Fruit fly (Drosophila melanogaster) whole organism: ENCODE data around the gene primo-2.

ENCODE experiments used
- CG8478 ChIP-seq: fragments of >200 bp; optimal IDR thresholded peaks from 2 replicates; lab custom pipeline; 2018; ENCODE audit warnings: inconsistent platforms
- Dll ChIP-seq: fragments of >200 bp; optimal IDR thresholded peaks from 2 replicates; lab custom pipeline; 2017
- EcR ChIP-seq, 2 experiments: fragments of >200 bp; optimal IDR thresholded peaks; 2 replicates each; lab custom pipeline; 2017; ENCODE audit warnings: missing biosample characterization in 2 of 2, missing genetic modification characterization in 2 of 2, missing genetic modification reagents in 2 of 2
- pan ChIP-seq: fragments of >200 bp; optimal IDR thresholded peaks from 2 replicates; lab custom pipeline; 2017
- psq ChIP-seq: fragments of >200 bp; optimal IDR thresholded peaks from 2 replicates; lab custom pipeline; 2017
- usp ChIP-seq: fragments of >200 bp; optimal IDR thresholded peaks from 2 replicates; lab custom pipeline; 2017; ENCODE audit warnings: missing biosample characterization, missing genetic modification characterization, mixed read lengths

The primo-2 gene

DNA sequence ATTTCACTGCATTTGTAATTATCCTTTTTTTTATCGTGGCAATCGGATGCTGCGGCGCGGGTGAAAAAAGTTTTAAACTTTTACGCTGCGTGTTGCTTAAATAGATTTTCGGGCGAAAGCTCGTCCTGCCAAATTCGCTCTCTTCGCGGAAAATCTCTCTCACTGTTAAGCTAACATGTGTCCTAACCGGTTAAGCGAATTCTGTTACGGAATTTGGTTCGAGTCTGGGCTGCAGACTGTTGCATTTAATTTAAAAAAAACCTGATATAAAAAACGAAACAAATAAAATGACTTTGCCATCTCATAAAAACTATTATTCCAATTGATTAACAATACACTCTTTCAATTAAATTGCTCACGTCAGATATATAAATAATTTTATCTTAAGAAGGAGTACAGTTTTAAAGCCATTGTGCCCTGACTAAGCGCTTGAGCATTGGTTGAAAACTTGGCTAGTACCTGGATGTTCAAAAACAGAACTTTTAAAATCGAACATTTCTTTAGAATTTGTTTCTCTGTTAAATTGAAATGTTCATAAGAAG is 37.1 kb downstream of the primo-2 start, which contains the start of gene Task6:
TSS of gene Task6 (minus strand) at position 51 of the 542 bp plus-strand sequence.
- TF ChIP-seq Dll (lab: Kevin White, UChicago) (no peak), usp (GFP tag; lab: Kevin White, UChicago) (no peak), CG8478 (lab: Kevin White, UChicago) (no peak), pan (lab: Kevin White, UChicago) (no peak), EcR (GFP tag; optimal IDR thresholded peaks at IDR 0.05; lab: Kevin White, UChicago) (no peak), psq (lab: Kevin White, UChicago) (no peak)

DNA sequence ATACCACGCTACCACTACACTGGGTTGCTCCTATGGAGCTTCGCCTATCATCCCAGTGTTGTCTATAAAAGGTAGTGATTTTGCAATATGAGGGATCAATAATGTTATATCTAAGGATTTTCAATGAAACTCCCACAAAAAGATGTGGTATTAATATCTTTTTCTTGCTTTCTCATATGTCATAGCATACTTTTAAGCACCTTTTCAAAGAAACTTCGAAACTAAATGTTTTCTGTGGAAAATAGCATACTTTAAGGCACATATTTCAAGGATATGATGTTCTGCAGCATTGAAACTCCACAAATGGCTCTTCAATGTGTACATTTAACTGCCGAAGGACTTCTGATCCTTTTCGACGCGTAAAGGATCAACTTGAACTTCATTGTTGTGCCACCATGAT is 38.7 kb downstream of the primo-2 start:
- no peak for TF ChIP-seq Dll (lab: Kevin White, UChicago)
- no peak for TF ChIP-seq usp (GFP tag; lab: Kevin White, UChicago)
- TF ChIP-seq psq (lab: Kevin White, UChicago) = no peak
- TF ChIP-seq CG8478 (lab: Kevin White, UChicago) = no peak
- no peak for TF ChIP-seq pan (lab: Kevin White, UChicago)
- TF ChIP-seq EcR (GFP tag; optimal IDR thresholded peaks at IDR 0.05; lab: Kevin White, UChicago) = no peak

DNA sequence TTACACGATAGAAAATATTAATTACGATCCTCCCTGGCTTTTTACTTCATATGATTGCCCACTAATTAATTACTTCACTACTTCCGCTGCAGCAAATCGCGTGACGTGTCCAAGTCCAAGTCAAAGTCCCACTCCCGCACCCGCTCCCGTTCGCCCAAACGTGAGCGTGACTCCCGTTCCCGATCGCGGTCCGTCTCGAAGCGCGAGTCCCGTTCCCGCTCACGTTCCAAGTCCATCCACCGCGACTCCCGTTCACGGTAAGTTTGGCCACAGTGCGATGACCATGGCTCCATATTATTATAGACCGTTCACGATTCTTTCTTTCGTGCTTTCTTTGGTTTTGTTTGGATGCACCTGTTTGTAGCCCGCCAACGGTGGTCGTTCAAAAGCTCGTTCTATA is 45.6 kb downstream of the primo-2 start:
- TF ChIP-seq EcR (GFP tag; optimal IDR thresholded peaks at IDR 0.05; lab: Kevin White, UChicago) (no peak), CG8478 (lab: Kevin White, UChicago) (no peak), usp (GFP tag; lab: Kevin White, UChicago) (no peak), Dll (lab: Kevin White, UChicago) (no peak), pan (lab: Kevin White, UChicago) (no peak)

DNA sequence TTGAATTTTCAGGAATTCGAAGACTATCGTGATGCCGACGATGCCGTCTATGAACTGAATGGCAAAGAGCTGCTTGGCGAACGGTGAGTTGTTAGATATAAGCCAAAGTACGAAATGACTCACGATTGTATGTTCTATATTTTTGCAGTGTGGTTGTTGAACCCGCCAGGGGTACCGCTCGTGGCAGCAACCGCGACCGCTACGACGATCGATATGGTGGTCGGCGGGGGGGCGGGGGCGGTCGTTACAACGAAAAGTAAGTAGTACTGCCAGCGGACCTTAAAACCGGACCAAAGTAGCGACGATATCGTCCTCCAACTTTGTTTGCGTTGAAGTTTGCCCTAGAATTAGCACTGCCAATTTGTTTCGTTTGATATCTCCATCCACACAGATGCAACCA is 49.5 kb downstream of the primo-2 start:
- TF ChIP-seq EcR (GFP tag; optimal IDR thresholded peaks at IDR 0.05; lab: Kevin White, UChicago) = no peak

DNA sequence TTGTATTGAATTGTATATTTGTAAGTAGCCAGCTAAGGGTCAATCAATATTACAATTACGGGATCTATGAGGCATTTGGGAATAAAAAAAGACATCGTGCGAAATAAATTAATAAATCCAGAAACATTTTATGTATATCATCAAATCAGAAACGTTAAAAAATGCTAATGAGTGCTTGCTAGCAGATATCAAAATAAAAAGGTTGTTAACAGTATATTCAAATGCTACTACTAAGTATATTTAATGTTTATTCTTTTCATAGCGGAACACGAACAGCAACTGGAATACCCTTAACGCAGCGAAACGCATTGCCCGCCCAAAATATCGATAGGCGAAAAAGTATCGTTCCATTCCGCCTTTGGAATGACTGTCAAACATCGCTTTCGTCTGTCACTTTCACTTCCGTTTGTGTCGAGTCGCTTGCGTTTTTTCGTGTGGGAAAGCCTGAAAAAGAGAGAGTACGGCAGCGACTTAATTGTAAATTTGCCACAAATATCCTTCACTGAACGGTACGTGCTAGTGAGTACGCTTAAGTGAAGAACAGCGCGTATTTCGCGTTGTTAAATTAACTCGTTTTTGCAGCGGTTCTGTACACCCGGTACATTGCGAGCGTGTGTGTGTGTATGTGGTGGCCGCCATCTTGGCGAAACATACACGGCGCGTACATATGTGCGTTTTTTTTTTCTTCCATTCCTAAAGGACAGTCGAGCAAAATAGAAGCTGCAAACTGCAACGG is 50.5 kb downstream of the primo-2 start, which contains the start of gene B52:
TSS of gene B52 (plus strand) at position 388 of the 736 bp plus-strand sequence.
- TF ChIP-seq CG8478 (lab: Kevin White, UChicago) = no peak
- TF ChIP-seq usp (GFP tag; lab: Kevin White, UChicago) = no peak
- no peak for TF ChIP-seq EcR (GFP tag; optimal IDR thresholded peaks at IDR 0.05; lab: Kevin White, UChicago)
- no peak for TF ChIP-seq psq (lab: Kevin White, UChicago)
